Worm (Caenorhabditis elegans): ENCODE measurements around the gene frpr-8.

DNA sequence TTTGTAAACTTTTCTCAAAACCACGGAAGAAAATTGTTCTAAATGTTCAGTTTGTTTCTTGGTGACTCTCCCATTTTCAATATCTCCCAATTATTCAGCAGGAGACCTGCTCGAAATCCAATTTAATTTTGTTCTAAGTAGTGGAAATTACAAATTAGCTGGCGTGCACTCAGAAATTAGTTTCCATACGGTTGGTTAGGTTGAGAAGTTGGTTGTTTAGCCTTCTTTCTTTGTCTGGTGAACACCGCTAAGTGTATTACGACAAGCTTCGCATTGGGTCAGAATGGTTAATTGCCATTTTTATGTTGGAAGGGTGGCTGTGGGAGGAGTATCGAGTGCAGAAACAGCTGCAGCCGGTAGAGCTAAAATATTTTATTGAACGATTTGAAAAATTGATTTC lies 49.0 kb upstream of the frpr-8 start:
- TF ChIP-seq Y75B8A.6 (GFP tag; IDR thresholded peaks at IDR 0.05) (no peak), T26A8.4 (GFP tag; IDR thresholded peaks at IDR 0.05) (no peak)
